Fruit fly (Drosophila melanogaster) whole organism, embryonic: ENCODE measurements around the gene Pgant7.

ENCODE experiments used
- CG11456 ChIP-seq: fragments of 200-800 bp; sonication (Bioruptor generic); IDR thresholded peaks from 3 replicates; pipeline ENCODE4 v1.3.6; 2022; ENCODE audit warnings: missing biosample characterization, missing genetic modification characterization
- CG11696 ChIP-seq: fragments of 200-800 bp; sonication (Bioruptor generic); IDR thresholded peaks from 2 replicates; pipeline ENCODE4 v1.3.6; 2022; ENCODE audit warnings: missing biosample characterization, missing genetic modification characterization
- CG13424 ChIP-seq: fragments of 200-800 bp; sonication (Bioruptor generic); optimal IDR thresholded peaks from 2 replicates; lab custom pipeline; 2019; ENCODE audit warnings: missing biosample characterization, mild to moderate bottlenecking, missing genetic modification characterization, moderate library complexity
- CG1792 ChIP-seq: fragments of 200-800 bp; sonication (Bioruptor generic); optimal IDR thresholded peaks from 2 replicates; lab custom pipeline; 2016; ENCODE audit warnings: missing biosample characterization, missing genetic modification characterization
- CG18476 ChIP-seq: fragments of 200-800 bp; sonication (Bioruptor generic); optimal IDR thresholded peaks from 2 replicates; lab custom pipeline; 2016; ENCODE audit warnings: missing biosample characterization, mild to moderate bottlenecking, missing genetic modification characterization
- CG18599 ChIP-seq: fragments of 200-800 bp; sonication (Bioruptor generic); optimal IDR thresholded peaks from 3 replicates; lab custom pipeline; 2017; ENCODE audit warnings: missing biosample characterization, missing genetic modification characterization, mild to moderate bottlenecking, moderate library complexity, missing genetic modification reagents
- CG2120 ChIP-seq: fragments of 200-800 bp; sonication (Bioruptor generic); optimal IDR thresholded peaks from 3 replicates; lab custom pipeline; 2016; ENCODE audit warnings: missing biosample characterization, missing genetic modification characterization
- CG2678 ChIP-seq: fragments of 200-800 bp; sonication (Bioruptor generic); optimal IDR thresholded peaks from 3 replicates; lab custom pipeline; 2019; ENCODE audit warnings: missing biosample characterization, mild to moderate bottlenecking, missing genetic modification characterization, moderate library complexity
- CG30403 ChIP-seq: fragments of 200-800 bp; sonication (Bioruptor generic); optimal IDR thresholded peaks from 3 replicates; lab custom pipeline; 2016; ENCODE audit warnings: missing biosample characterization, missing genetic modification characterization
- CG32532 ChIP-seq: fragments of 200-800 bp; sonication (Bioruptor generic); IDR thresholded peaks from 2 replicates; pipeline ENCODE4 v1.3.6; 2022; ENCODE audit warnings: missing biosample characterization, missing genetic modification characterization
- CG6854 ChIP-seq: fragments of 200-800 bp; sonication (Bioruptor generic); optimal IDR thresholded peaks from 3 replicates; lab custom pipeline; 2017; ENCODE audit warnings: missing biosample characterization, mild to moderate bottlenecking, missing genetic modification characterization
- CG8290 ChIP-seq, 3 experiments: fragments of 200-800 bp; sonication (Bioruptor generic); optimal IDR thresholded peaks; 2 replicates each; lab custom pipeline; 2016 to 2019; ENCODE audit warnings: missing biosample characterization in 3 of 3, missing genetic modification characterization in 3 of 3, mild to moderate bottlenecking in 2 of 3, moderate library complexity in 1 of 3
- CG8924 ChIP-seq: fragments of 200-800 bp; optimal IDR thresholded peaks from 3 replicates; lab custom pipeline; 2019; ENCODE audit warnings: missing biosample characterization, mild to moderate bottlenecking, missing genetic modification characterization, moderate library complexity
- CG9215 ChIP-seq: fragments of 200-800 bp; sonication (Bioruptor generic); IDR thresholded peaks from 2 replicates; pipeline ENCODE4 v1.3.6; 2022; ENCODE audit warnings: missing biosample characterization, missing genetic modification characterization
- Dbx ChIP-seq: fragments of 200-800 bp; sonication (Bioruptor generic); IDR thresholded peaks from 3 replicates; pipeline ENCODE4 v1.3.6; 2022; ENCODE audit warnings: missing biosample characterization, missing genetic modification characterization
- Dek ChIP-seq: fragments of 200-800 bp; sonication (Bioruptor generic); optimal IDR thresholded peaks from 3 replicates; lab custom pipeline; 2019; ENCODE audit warnings: missing biosample characterization, mild to moderate bottlenecking, missing genetic modification characterization, moderate library complexity
- E2f1 ChIP-seq: fragments of 200-800 bp; sonication (Bioruptor generic); IDR thresholded peaks from 2 replicates; pipeline ENCODE4 v1.3.6; 2022; ENCODE audit warnings: missing biosample characterization, missing genetic modification characterization
- Ets65A ChIP-seq: fragments of 200-800 bp; sonication (Bioruptor generic); peaks from one replicate; lab custom pipeline; 2016; ENCODE audit warnings: missing biosample characterization, missing genetic modification characterization
- Fer1 ChIP-seq: fragments of 200-800 bp; sonication (Bioruptor generic); optimal IDR thresholded peaks from 2 replicates; lab custom pipeline; 2017; ENCODE audit warnings: missing biosample characterization, mild to moderate bottlenecking, missing genetic modification characterization
- Hand ChIP-seq: fragments of 200-800 bp; sonication (Bioruptor generic); optimal IDR thresholded peaks from 2 replicates; lab custom pipeline; 2017; ENCODE audit warnings: mild to moderate bottlenecking, missing biosample characterization, missing genetic modification reagents, missing genetic modification characterization
- MTF-1 ChIP-seq: fragments of 200-800 bp; sonication (Bioruptor generic); optimal IDR thresholded peaks from 2 replicates; lab custom pipeline; 2018; ENCODE audit warnings: missing biosample characterization, mild to moderate bottlenecking, missing genetic modification characterization, borderline replicate concordance
- Meics ChIP-seq: fragments of 200-800 bp; sonication (Bioruptor generic); optimal IDR thresholded peaks from 2 replicates; lab custom pipeline; 2017; ENCODE audit warnings: missing biosample characterization, mild to moderate bottlenecking, missing genetic modification characterization
- Ptx1 ChIP-seq: fragments of 200-800 bp; sonication (Bioruptor generic); IDR thresholded peaks from 2 replicates; pipeline ENCODE4 v1.3.6; 2022; ENCODE audit warnings: missing biosample characterization, missing genetic modification characterization
- cas ChIP-seq: fragments of 200-800 bp; sonication (Bioruptor generic); IDR thresholded peaks from 2 replicates; pipeline ENCODE4 v1.3.6; 2022; ENCODE audit warnings: missing biosample characterization, missing genetic modification characterization
- corto ChIP-seq: fragments of 200-800 bp; sonication (Bioruptor generic); optimal IDR thresholded peaks from 2 replicates; lab custom pipeline; 2016; ENCODE audit warnings: missing biosample characterization, mild to moderate bottlenecking, missing genetic modification characterization, moderate library complexity
- dmrt99B ChIP-seq: fragments of 200-800 bp; sonication (Bioruptor generic); optimal IDR thresholded peaks from 2 replicates; lab custom pipeline; 2018; ENCODE audit warnings: missing biosample characterization, mild to moderate bottlenecking, missing genetic modification characterization, moderate library complexity
- dysf ChIP-seq: fragments of 200-800 bp; sonication (Bioruptor generic); IDR thresholded peaks from 3 replicates; pipeline ENCODE4 v1.3.6; 2022; ENCODE audit warnings: missing biosample characterization, missing genetic modification characterization
- eve ChIP-seq, 2 experiments: fragments of >200 bp; optimal IDR thresholded peaks; 2 replicates each; lab custom pipeline; 2017; ENCODE audit warnings: missing biosample characterization in 2 of 2, missing genetic modification characterization in 2 of 2
- hkb ChIP-seq, 2 experiments: fragments of 200-800 bp in 1 of 2; fragments of >200 bp in 1 of 2; sonication (Bioruptor generic) in 1 of 2; IDR thresholded peaks in 1 of 2; optimal IDR thresholded peaks in 1 of 2; 2 replicates each; pipeline versions ENCODE4 v1.3.6 to Lab custom; 2017 to 2022; ENCODE audit warnings: missing biosample characterization in 1 of 2, missing genetic modification characterization in 1 of 2
- ind ChIP-seq: fragments of 200-800 bp; sonication (Bioruptor generic); optimal IDR thresholded peaks from 3 replicates; lab custom pipeline; 2016; ENCODE audit warnings: missing biosample characterization, missing genetic modification characterization
- ken ChIP-seq: fragments of 200-800 bp; sonication (Bioruptor generic); IDR thresholded peaks from 3 replicates; pipeline ENCODE4 v1.3.6; 2022; ENCODE audit warnings: missing biosample characterization, missing genetic modification characterization
- lab ChIP-seq: fragments of 200-800 bp; sonication (Bioruptor generic); optimal IDR thresholded peaks from 3 replicates; lab custom pipeline; 2017; ENCODE audit warnings: missing biosample characterization, missing genetic modification characterization, mild to moderate bottlenecking, moderate library complexity, missing genetic modification reagents
- lmd ChIP-seq: fragments of 200-800 bp; sonication (Bioruptor generic); IDR thresholded peaks from 2 replicates; pipeline ENCODE4 v1.3.6; 2022; ENCODE audit warnings: missing biosample characterization, missing genetic modification characterization
- pho ChIP-seq: fragments of 200-800 bp; sonication (Bioruptor generic); optimal IDR thresholded peaks from 2 replicates; lab custom pipeline; 2016; ENCODE audit warnings: missing biosample characterization, missing genetic modification characterization
- prd ChIP-seq, 3 experiments: fragments of >200 bp in 2 of 3; fragments of 200-800 bp in 1 of 3; sonication (Bioruptor generic) in 1 of 3; optimal IDR thresholded peaks in 2 of 3; IDR thresholded peaks in 1 of 3; 2 replicates in 2 of 3; 3 replicates in 1 of 3; pipeline versions ENCODE4 v1.3.6 to Lab custom; 2017 to 2022; ENCODE audit warnings: missing biosample characterization in 1 of 3, missing genetic modification characterization in 1 of 3
- row ChIP-seq: fragments of 200-800 bp; sonication (Bioruptor generic); IDR thresholded peaks from 3 replicates; pipeline ENCODE4 v1.3.6; 2022; ENCODE audit warnings: missing biosample characterization, missing genetic modification characterization
- salm ChIP-seq: fragments of 200-800 bp; sonication (Bioruptor generic); optimal IDR thresholded peaks from 2 replicates; lab custom pipeline; 2018; ENCODE audit warnings: missing biosample characterization, mild to moderate bottlenecking, missing genetic modification characterization
- sens ChIP-seq: fragments of 200-800 bp; sonication (Bioruptor generic); peaks from one replicate; lab custom pipeline; 2016; ENCODE audit warnings: missing biosample characterization, missing genetic modification characterization
- slbo ChIP-seq: fragments of 200-800 bp; sonication (Bioruptor generic); IDR thresholded peaks from 2 replicates; pipeline ENCODE4 v1.3.6; 2022; ENCODE audit warnings: missing biosample characterization, missing genetic modification characterization
- stwl ChIP-seq: fragments of 200-800 bp; sonication (Bioruptor generic); optimal IDR thresholded peaks from 3 replicates; lab custom pipeline; 2018; ENCODE audit warnings: missing biosample characterization, mild to moderate bottlenecking, missing genetic modification characterization, moderate library complexity

Gene Pgant7

DNA sequence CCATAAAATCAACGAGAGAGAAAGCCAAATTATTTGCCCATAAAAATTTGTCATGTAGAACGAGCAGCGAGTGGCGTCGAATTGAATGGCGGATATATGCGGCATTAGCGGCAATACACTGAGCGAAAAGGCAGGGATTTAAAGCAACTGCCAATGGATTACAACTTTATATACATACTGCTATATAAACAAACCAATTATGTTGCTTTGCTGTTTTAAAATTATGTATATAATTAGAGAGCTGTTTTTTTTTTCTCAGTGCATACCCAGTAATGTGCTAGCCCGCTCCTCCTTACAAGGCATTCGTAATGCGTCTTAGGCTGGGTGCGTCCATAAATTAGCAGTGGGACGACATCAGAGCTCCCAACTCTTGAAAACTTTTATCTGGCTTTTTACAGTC, 31.9 kb downstream of the Pgant7 start (continued):
- TF ChIP-seq Fer1 (GFP tag; lab: Kevin White, UChicago) (peak; percentile 61), hkb (optimal IDR thresholded peaks at IDR 0.05; lab: Kevin White, UChicago) (no peak), hkb (GFP tag; IDR thresholded peaks at IDR 0.05; lab: Robert Waterston, UW) (peak; percentile 60), CG8290 (GFP tag; optimal IDR thresholded peaks at IDR 0.05; lab: Kevin White, UChicago) (no peak), CG8290 (tag; optimal IDR thresholded peaks at IDR 0.05; lab: Kevin White, UChicago) (peak in 1 of 2 experiments; percentile 28), ind (GFP tag; lab: Kevin White, UChicago) (peak; percentile 33), CG1792 (GFP tag; lab: Kevin White, UChicago) (no peak), corto (no peak), Hand (GFP tag; lab: Kevin White, UChicago) (peak; percentile 24), Ptx1 (GFP tag; lab: Robert Waterston, UW) (peak; percentile 54), Dek (tag; lab: Kevin White, UChicago) (no peak), dysf (GFP tag; lab: Robert Waterston, UW) (peak; percentile 51), eve (GFP tag; optimal IDR thresholded peaks at IDR 0.05; lab: Kevin White, UChicago) (no peak), pho (no peak), CG32532 (GFP tag; lab: Robert Waterston, UW) (peak; percentile 65), CG8924 (tag; lab: Kevin White, UChicago) (no peak), CG13424 (tag; lab: Kevin White, UChicago) (peak; percentile 13), CG11456 (GFP tag; lab: Robert Waterston, UW) (peak; percentile 60; the same call in 1 of the 3 replicates), slbo (GFP tag; lab: Robert Waterston, UW) (peak; percentile 58), CG30403 (GFP tag; lab: Kevin White, UChicago) (peak; percentile 2), MTF-1 (GFP tag; lab: Kevin White, UChicago) (no peak), lmd (GFP tag; lab: Robert Waterston, UW) (peak; percentile 46)

DNA sequence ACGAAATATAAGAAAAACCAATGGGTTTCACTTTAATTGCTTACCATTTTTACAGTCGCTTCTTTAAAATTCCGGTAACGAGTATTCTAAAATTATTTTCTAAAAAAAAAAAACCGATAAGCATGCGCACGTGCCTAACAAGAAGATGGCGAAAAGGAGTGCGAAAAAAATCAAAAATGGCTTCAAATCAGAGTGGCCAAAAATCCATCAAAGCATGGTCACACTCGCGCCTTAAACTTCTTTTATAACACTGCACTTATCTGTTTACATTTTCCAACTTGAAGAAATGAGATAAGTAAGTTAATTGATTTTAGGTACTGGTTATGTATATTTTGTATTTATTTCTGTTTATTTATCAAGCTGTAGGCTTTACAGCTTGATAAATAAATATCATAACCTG, 39.5 kb downstream of the Pgant7 start, which contains the start of gene CG43843:
Gene CG43843 (minus strand): TSS at position 101 of the 400 bp plus-strand sequence.
- TF ChIP-seq CG11696: no peak
- peak; percentile 37 for TF ChIP-seq sens (GFP tag; lab: Kevin White, UChicago)
- peak; percentile 19 for TF ChIP-seq stwl (tag; lab: Kevin White, UChicago)

DNA sequence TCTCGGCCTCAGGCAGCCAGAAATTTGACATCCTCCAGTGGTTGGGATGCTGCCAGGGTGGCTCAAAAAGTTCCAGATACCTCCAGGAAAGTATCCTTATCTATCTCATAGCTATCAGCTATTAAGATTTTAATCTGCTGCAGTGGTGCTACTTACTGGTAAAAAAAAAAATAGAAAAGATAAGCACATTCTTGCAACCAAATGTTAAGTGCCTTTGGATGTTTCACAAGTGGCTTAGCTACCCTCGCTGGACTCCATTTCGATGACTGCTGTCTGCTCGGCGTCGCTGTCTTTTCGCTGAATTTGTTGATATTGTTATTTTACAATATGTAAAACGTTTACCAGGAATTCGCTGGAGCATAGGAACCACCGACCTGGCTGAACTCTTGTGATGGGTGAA, 47.1 kb downstream of the Pgant7 start:
- TF ChIP-seq sens (GFP tag; lab: Kevin White, UChicago) (peak; percentile 66), ken (GFP tag; lab: Robert Waterston, UW) (no peak), prd (optimal IDR thresholded peaks at IDR 0.05; lab: Kevin White, UChicago) (no peak), prd (GFP tag; IDR thresholded peaks at IDR 0.05; lab: Robert Waterston, UW) (peak; percentile 14; the same call in 1 of the 3 replicates), Dbx (GFP tag; lab: Robert Waterston, UW) (peak; percentile 39; the same call in 1 of the 3 replicates), CG18476 (GFP tag; lab: Kevin White, UChicago) (peak; percentile 68), CG2678 (tag; lab: Kevin White, UChicago) (peak; percentile 6), CG9215 (GFP tag; lab: Robert Waterston, UW) (peak; percentile 16; the same call in 1 of the 2 replicates), row (GFP tag; lab: Robert Waterston, UW) (peak; percentile 59), CG6854 (GFP tag; lab: Kevin White, UChicago) (no peak), lab (GFP tag; lab: Kevin White, UChicago) (peak; percentile 1), slbo (GFP tag; lab: Robert Waterston, UW) (peak; percentile 36), CG2120 (peak; percentile 48), CG18599 (GFP tag; lab: Kevin White, UChicago) (peak; percentile 38), salm (no peak), Meics (GFP tag; lab: Kevin White, UChicago) (peak; percentile 12), dmrt99B (tag; lab: Kevin White, UChicago) (peak; percentile 1), cas (GFP tag; lab: Robert Waterston, UW) (no peak), E2f1 (GFP tag; lab: Robert Waterston, UW) (no peak), Ets65A (GFP tag; lab: Kevin White, UChicago) (peak; percentile 87)
